Fruit fly (Drosophila melanogaster) whole organism, embryonic: ENCODE data around the gene Snx17.

Experiments used
- BEAF-32 ChIP-seq: fragments of 200-800 bp; sonication (Bioruptor generic); optimal IDR thresholded peaks from 3 replicates; lab custom pipeline; 2017; ENCODE audit warnings: missing biosample characterization, missing genetic modification characterization, mild to moderate bottlenecking, moderate library complexity, missing genetic modification reagents
- Bgb ChIP-seq: fragments of 200-800 bp; sonication (Bioruptor generic); IDR thresholded peaks from 2 replicates; pipeline ENCODE4 v1.3.6; 2022; ENCODE audit warnings: missing biosample characterization, missing genetic modification characterization; ENCODE audit not compliant: partially characterized antibody
- BtbVII ChIP-seq: fragments of 200-800 bp; sonication (Bioruptor generic); optimal IDR thresholded peaks from 3 replicates; lab custom pipeline; 2017; ENCODE audit warnings: missing biosample characterization, mild to moderate bottlenecking, missing genetic modification characterization
- CG10267 ChIP-seq: fragments of 200-800 bp; sonication (Bioruptor generic); optimal IDR thresholded peaks from 2 replicates; lab custom pipeline; 2018; ENCODE audit warnings: missing biosample characterization, mild to moderate bottlenecking, missing genetic modification characterization, moderate library complexity
- CG10959 ChIP-seq: fragments of 200-800 bp; sonication (Bioruptor generic); IDR thresholded peaks from 2 replicates; pipeline ENCODE4 v1.3.6; 2022; ENCODE audit warnings: missing biosample characterization, missing genetic modification characterization
- CG11247 ChIP-seq: fragments of 200-800 bp; sonication (Bioruptor generic); IDR thresholded peaks from 2 replicates; pipeline ENCODE4 v1.3.6; 2022; ENCODE audit warnings: missing biosample characterization, missing genetic modification characterization
- CG11456 ChIP-seq: fragments of 200-800 bp; sonication (Bioruptor generic); IDR thresholded peaks from 3 replicates; pipeline ENCODE4 v1.3.6; 2022; ENCODE audit warnings: missing biosample characterization, missing genetic modification characterization
- CG11695 ChIP-seq: fragments of 200-800 bp; sonication (Bioruptor generic); IDR thresholded peaks from 3 replicates; pipeline ENCODE4 v1.3.6; 2022; ENCODE audit warnings: missing biosample characterization, missing genetic modification characterization
- CG12236 ChIP-seq: fragments of 200-800 bp; sonication (Bioruptor generic); optimal IDR thresholded peaks from 2 replicates; lab custom pipeline; 2016; ENCODE audit warnings: missing biosample characterization, missing genetic modification characterization
- CG1233 ChIP-seq: fragments of 200-800 bp; sonication (Bioruptor generic); optimal IDR thresholded peaks from 4 replicates; lab custom pipeline; 2018; ENCODE audit warnings: missing biosample characterization, mild to moderate bottlenecking, missing genetic modification characterization
- CG12942 ChIP-seq: fragments of 200-800 bp; sonication (Bioruptor generic); optimal IDR thresholded peaks from 3 replicates; lab custom pipeline; 2016; ENCODE audit warnings: missing biosample characterization, missing genetic modification characterization
- CG13296 ChIP-seq: fragments of 200-800 bp; sonication (Bioruptor generic); optimal IDR thresholded peaks from 3 replicates; lab custom pipeline; 2018; ENCODE audit warnings: missing biosample characterization, mild to moderate bottlenecking, missing genetic modification characterization
- CG14667 ChIP-seq: fragments of 200-800 bp; sonication (Bioruptor generic); IDR thresholded peaks from 2 replicates; pipeline ENCODE4 v1.3.6; 2022; ENCODE audit warnings: missing biosample characterization, missing genetic modification characterization
- CG17802 ChIP-seq: fragments of 200-800 bp; sonication (Bioruptor generic); optimal IDR thresholded peaks from 2 replicates; lab custom pipeline; 2018; ENCODE audit warnings: missing biosample characterization, mild to moderate bottlenecking, missing genetic modification characterization, moderate library complexity
- CG2129 ChIP-seq: fragments of 200-800 bp; sonication (Bioruptor generic); IDR thresholded peaks from 2 replicates; pipeline ENCODE4 v1.3.6; 2022; ENCODE audit warnings: missing biosample characterization, missing genetic modification characterization; ENCODE audit not compliant: partially characterized antibody
- CG2678 ChIP-seq: fragments of 200-800 bp; sonication (Bioruptor generic); optimal IDR thresholded peaks from 3 replicates; lab custom pipeline; 2019; ENCODE audit warnings: missing biosample characterization, mild to moderate bottlenecking, missing genetic modification characterization, moderate library complexity
- CG30020 ChIP-seq: fragments of 200-800 bp; optimal IDR thresholded peaks from 2 replicates; lab custom pipeline; 2019; ENCODE audit warnings: missing biosample characterization, mild to moderate bottlenecking, missing genetic modification characterization, moderate library complexity
- CG34376 ChIP-seq: fragments of 200-800 bp; sonication (Bioruptor generic); optimal IDR thresholded peaks from 2 replicates; lab custom pipeline; 2018; ENCODE audit warnings: missing biosample characterization, mild to moderate bottlenecking, missing genetic modification characterization
- CG6683 ChIP-seq: fragments of 200-800 bp; sonication (Bioruptor generic); optimal IDR thresholded peaks from 2 replicates; lab custom pipeline; 2017; ENCODE audit warnings: missing biosample characterization, mild to moderate bottlenecking, missing genetic modification characterization, missing genetic modification reagents
- CG6854 ChIP-seq: fragments of 200-800 bp; sonication (Bioruptor generic); optimal IDR thresholded peaks from 3 replicates; lab custom pipeline; 2017; ENCODE audit warnings: missing biosample characterization, mild to moderate bottlenecking, missing genetic modification characterization
- CG7357 ChIP-seq: fragments of 200-800 bp; sonication (Bioruptor generic); IDR thresholded peaks from 3 replicates; pipeline ENCODE4 v1.3.6; 2022; ENCODE audit warnings: missing biosample characterization, missing genetic modification characterization
- CG7745 ChIP-seq: fragments of 200-800 bp; sonication (Bioruptor generic); optimal IDR thresholded peaks from 2 replicates; lab custom pipeline; 2018; ENCODE audit warnings: missing biosample characterization, mild to moderate bottlenecking, missing genetic modification characterization, moderate library complexity
- CG7963 ChIP-seq: fragments of 200-800 bp; sonication (Bioruptor generic); IDR thresholded peaks from 3 replicates; pipeline ENCODE4 v1.3.6; 2022; ENCODE audit warnings: missing biosample characterization, missing genetic modification characterization; ENCODE audit not compliant: partially characterized antibody
- CG8290 ChIP-seq, 3 experiments: fragments of 200-800 bp; sonication (Bioruptor generic); optimal IDR thresholded peaks; 2 replicates each; lab custom pipeline; 2016 to 2019; ENCODE audit warnings: missing biosample characterization in 3 of 3, missing genetic modification characterization in 3 of 3, mild to moderate bottlenecking in 2 of 3, moderate library complexity in 1 of 3
- CG8359 ChIP-seq: fragments of 200-800 bp; sonication (Bioruptor generic); optimal IDR thresholded peaks from 2 replicates; lab custom pipeline; 2017; ENCODE audit warnings: missing biosample characterization, mild to moderate bottlenecking, missing genetic modification characterization, borderline replicate concordance
- CG9727 ChIP-seq: fragments of 200-800 bp; sonication (Bioruptor generic); optimal IDR thresholded peaks from 3 replicates; lab custom pipeline; 2017; ENCODE audit warnings: missing biosample characterization, mild to moderate bottlenecking, missing genetic modification characterization
- Dll ChIP-seq: fragments of 200-800 bp; sonication (Bioruptor generic); IDR thresholded peaks from 4 replicates; pipeline ENCODE4 v1.3.6; 2022; ENCODE audit warnings: missing biosample characterization, missing genetic modification characterization; ENCODE audit not compliant: partially characterized antibody
- Ets97D ChIP-seq: fragments of 200-800 bp; sonication (Bioruptor generic); optimal IDR thresholded peaks from 3 replicates; lab custom pipeline; 2016; ENCODE audit warnings: missing biosample characterization, missing genetic modification characterization
- H15 ChIP-seq: fragments of 200-800 bp; sonication (Bioruptor generic); IDR thresholded peaks from 3 replicates; pipeline ENCODE4 v1.3.6; 2022; ENCODE audit warnings: missing biosample characterization, missing genetic modification characterization
- HLH4C ChIP-seq: fragments of 200-800 bp; sonication (Bioruptor generic); IDR thresholded peaks from 3 replicates; pipeline ENCODE4 v1.3.6; 2022; ENCODE audit warnings: missing biosample characterization, missing genetic modification characterization; ENCODE audit not compliant: partially characterized antibody
- Hsf ChIP-seq: fragments of 200-800 bp; sonication (Bioruptor generic); optimal IDR thresholded peaks from 3 replicates; lab custom pipeline; 2016; ENCODE audit warnings: missing biosample characterization, missing genetic modification characterization
- Mrtf ChIP-seq: fragments of 200-800 bp; sonication (Bioruptor generic); IDR thresholded peaks from 3 replicates; pipeline ENCODE4 v1.3.6; 2022; ENCODE audit warnings: missing biosample characterization, missing genetic modification characterization
- Nf-YB ChIP-seq: fragments of 200-800 bp; sonication (Bioruptor generic); optimal IDR thresholded peaks from 3 replicates; lab custom pipeline; 2019; ENCODE audit warnings: missing biosample characterization, mild to moderate bottlenecking, missing genetic modification characterization, moderate library complexity
- TFAM ChIP-seq: fragments of 200-800 bp; sonication (Bioruptor generic); optimal IDR thresholded peaks from 2 replicates; lab custom pipeline; 2017; ENCODE audit warnings: missing biosample characterization, missing genetic modification characterization, inconsistent platforms
- Vsx1 ChIP-seq: fragments of 200-800 bp; sonication (Bioruptor generic); optimal IDR thresholded peaks from 2 replicates; lab custom pipeline; 2017; ENCODE audit warnings: missing biosample characterization, mild to moderate bottlenecking, missing genetic modification characterization, missing genetic modification reagents
- abd-A ChIP-seq: fragments of 200-800 bp; sonication (Bioruptor generic); optimal IDR thresholded peaks from 3 replicates; lab custom pipeline; 2019; ENCODE audit warnings: missing biosample characterization, mild to moderate bottlenecking, missing genetic modification characterization, moderate library complexity
- chif ChIP-seq, 2 experiments: fragments of 200-800 bp; sonication (Bioruptor generic); optimal IDR thresholded peaks; 3 replicates each; lab custom pipeline; 2016; ENCODE audit warnings: missing biosample characterization in 2 of 2, missing genetic modification characterization in 2 of 2
- dysf ChIP-seq: fragments of 200-800 bp; sonication (Bioruptor generic); IDR thresholded peaks from 3 replicates; pipeline ENCODE4 v1.3.6; 2022; ENCODE audit warnings: missing biosample characterization, missing genetic modification characterization
- ems ChIP-seq: fragments of 200-800 bp; sonication (Bioruptor generic); optimal IDR thresholded peaks from 3 replicates; lab custom pipeline; 2016; ENCODE audit warnings: missing biosample characterization, missing genetic modification characterization
- jigr1 ChIP-seq: fragments of 200-800 bp; sonication (Bioruptor generic); IDR thresholded peaks from 3 replicates; pipeline ENCODE4 v1.3.6; 2022; ENCODE audit warnings: missing biosample characterization, missing genetic modification characterization
- knrl ChIP-seq: fragments of 200-800 bp; sonication (Bioruptor generic); IDR thresholded peaks from 3 replicates; pipeline ENCODE4 v1.3.6; 2022; ENCODE audit warnings: missing biosample characterization, missing genetic modification characterization; ENCODE audit not compliant: partially characterized antibody
- lilli ChIP-seq: fragments of 200-800 bp; sonication (Bioruptor generic); optimal IDR thresholded peaks from 3 replicates; lab custom pipeline; 2016; ENCODE audit warnings: missing biosample characterization, missing genetic modification characterization
- maf-S ChIP-seq: fragments of 200-800 bp; sonication (Bioruptor generic); optimal IDR thresholded peaks from 2 replicates; lab custom pipeline; 2016; ENCODE audit warnings: missing biosample characterization, missing genetic modification characterization
- salm ChIP-seq: fragments of 200-800 bp; sonication (Bioruptor generic); optimal IDR thresholded peaks from 2 replicates; lab custom pipeline; 2018; ENCODE audit warnings: missing biosample characterization, mild to moderate bottlenecking, missing genetic modification characterization
- seq ChIP-seq: fragments of 200-800 bp; sonication (Bioruptor generic); IDR thresholded peaks from 2 replicates; pipeline ENCODE4 v1.3.6; 2022; ENCODE audit warnings: missing biosample characterization, missing genetic modification characterization
- so ChIP-seq: fragments of 200-800 bp; sonication (Bioruptor generic); IDR thresholded peaks from 3 replicates; pipeline ENCODE4 v1.3.6; 2022; ENCODE audit warnings: missing biosample characterization, missing genetic modification characterization
- sqz ChIP-seq: fragments of 200-800 bp; sonication (Bioruptor generic); optimal IDR thresholded peaks from 3 replicates; lab custom pipeline; 2018; ENCODE audit warnings: missing biosample characterization, mild to moderate bottlenecking, missing genetic modification characterization
- trem ChIP-seq: fragments of 200-800 bp; optimal IDR thresholded peaks from 3 replicates; lab custom pipeline; 2019; ENCODE audit warnings: missing biosample characterization, mild to moderate bottlenecking, missing genetic modification characterization, moderate library complexity
- zf30C ChIP-seq: fragments of 200-800 bp; sonication (Bioruptor generic); optimal IDR thresholded peaks from 3 replicates; lab custom pipeline; 2018; ENCODE audit warnings: missing biosample characterization, mild to moderate bottlenecking, missing genetic modification characterization

Snx17 gene

dm6 chr2L:10200847-10201246, 5.9 kb downstream of the Snx17 start, which contains the start of the genes Ripalpha and RpL7 (continued):
- TF ChIP-seq sqz (GFP tag; lab: Kevin White, UChicago) (peak; percentile 96), ems (GFP tag; lab: Kevin White, UChicago) (peak; percentile 95), lilli (GFP tag; lab: Kevin White, UChicago) (peak; percentile 96), Vsx1 (GFP tag; lab: Kevin White, UChicago) (peak; percentile 98), CG30020 (peak; percentile 78), Nf-YB (GFP tag; lab: Kevin White, UChicago) (peak; percentile 84), chif (GFP tag; optimal IDR thresholded peaks at IDR 0.05; lab: Kevin White, UChicago) (peak; percentile 96 to 99), CG11456 (GFP tag; lab: Robert Waterston, UW) (peak; percentile 99), jigr1 (GFP tag; lab: Robert Waterston, UW) (peak; percentile 50; the same call in 1 of the 3 replicates), CG12236 (peak; percentile 98), CG7745 (tag; lab: Kevin White, UChicago) (peak; percentile 84), CG8359 (GFP tag; lab: Kevin White, UChicago) (peak; percentile 89), CG13296 (GFP tag; lab: Kevin White, UChicago) (peak; percentile 97), TFAM (peak; percentile 92), CG14667 (peak; percentile 88), knrl (peak; percentile 94), Dll (GFP tag; lab: Robert Waterston, UW) (peak; percentile 83), dysf (GFP tag; lab: Robert Waterston, UW) (peak; percentile 96), CG17802 (peak; percentile 91), trem (tag; lab: Kevin White, UChicago) (peak; percentile 91), maf-S (peak; percentile 98), CG34376 (GFP tag; lab: Kevin White, UChicago) (peak; percentile 99), CG12942 (GFP tag; lab: Kevin White, UChicago) (peak; percentile 97), CG10959 (GFP tag; lab: Robert Waterston, UW) (peak; percentile 93), HLH4C (GFP tag; lab: Robert Waterston, UW) (peak; percentile 79), BEAF-32 (GFP tag; lab: Kevin White, UChicago) (peak; percentile 98), CG2678 (tag; lab: Kevin White, UChicago) (peak; percentile 90), CG11695 (GFP tag; lab: Robert Waterston, UW) (peak; percentile 90), Bgb (peak; percentile 98), CG1233 (GFP tag; lab: Kevin White, UChicago) (peak; percentile 98), CG2129 (peak; percentile 48), so (peak; percentile 97), CG10267 (peak; percentile 99), H15 (GFP tag; lab: Robert Waterston, UW) (peak; percentile 97), CG6683 (peak; percentile 98), zf30C (GFP tag; lab: Kevin White, UChicago) (peak; percentile 77), seq (GFP tag; lab: Robert Waterston, UW) (peak; percentile 91), BtbVII (GFP tag; lab: Kevin White, UChicago) (peak; percentile 98), salm (tag; lab: Kevin White, UChicago) (peak; percentile 92), Mrtf (GFP tag; lab: Robert Waterston, UW) (peak; percentile 92), abd-A (tag; lab: Kevin White, UChicago) (no peak), CG6854 (GFP tag; lab: Kevin White, UChicago) (peak; percentile 92), Hsf (GFP tag; lab: Kevin White, UChicago) (peak; percentile 98), CG8290 (GFP tag; optimal IDR thresholded peaks at IDR 0.05; lab: Kevin White, UChicago) (peak; percentile 96), CG8290 (tag; optimal IDR thresholded peaks at IDR 0.05; lab: Kevin White, UChicago) (peak; percentile 95 to 99), CG9727 (GFP tag; lab: Kevin White, UChicago) (peak; percentile 99), CG7357 (GFP tag; lab: Robert Waterston, UW) (peak; percentile 80), CG11247 (GFP tag; lab: Robert Waterston, UW) (peak; percentile 98), Ets97D (peak; percentile 100), CG7963 (GFP tag; lab: Robert Waterston, UW) (peak; percentile 88)
